Fruit fly (Drosophila melanogaster) whole organism, prepupa: ENCODE measurements around the gene alpha-Spec.

ENCODE experiments used
- Blimp-1 ChIP-seq: fragments of 200-800 bp; sonication (Bioruptor generic); optimal IDR thresholded peaks from 3 replicates; lab custom pipeline; 2017; ENCODE audit warnings: missing biosample characterization, missing genetic modification characterization, mild to moderate bottlenecking, moderate library complexity, missing genetic modification reagents
- CG10631 ChIP-seq: fragments of 200-800 bp; sonication (Bioruptor generic); optimal IDR thresholded peaks from 2 replicates; lab custom pipeline; 2016; ENCODE audit warnings: missing biosample characterization, missing genetic modification characterization
- CG10669 ChIP-seq: fragments of 200-800 bp; sonication (Bioruptor generic); optimal IDR thresholded peaks from 3 replicates; lab custom pipeline; 2018; ENCODE audit warnings: missing biosample characterization, mild to moderate bottlenecking, missing genetic modification characterization, moderate library complexity
- CG11294 ChIP-seq: fragments of 200-800 bp; sonication (Bioruptor generic); IDR thresholded peaks from 2 replicates; pipeline ENCODE4 v1.3.6; 2022; ENCODE audit warnings: missing biosample characterization, missing genetic modification characterization
- CG11762 ChIP-seq: fragments of 200-800 bp; sonication (Bioruptor generic); optimal IDR thresholded peaks from 3 replicates; lab custom pipeline; 2016; ENCODE audit warnings: missing biosample characterization, missing genetic modification characterization; ENCODE audit not compliant: insufficient read depth
- CG11902 ChIP-seq: fragments of 200-800 bp; sonication (Bioruptor generic); optimal IDR thresholded peaks from 3 replicates; lab custom pipeline; 2016; ENCODE audit warnings: missing biosample characterization, missing genetic modification characterization
- CG15336 ChIP-seq: fragments of 200-800 bp; sonication (Bioruptor generic); IDR thresholded peaks from 2 replicates; pipeline ENCODE4 v1.3.6; 2022; ENCODE audit warnings: missing biosample characterization, missing genetic modification characterization
- CG1621 ChIP-seq: fragments of 200-800 bp; sonication (Bioruptor generic); optimal IDR thresholded peaks from 3 replicates; lab custom pipeline; 2018; ENCODE audit warnings: missing biosample characterization, mild to moderate bottlenecking, missing genetic modification characterization
- CG3032 ChIP-seq: fragments of 200-800 bp; optimal IDR thresholded peaks from 2 replicates; lab custom pipeline; 2019; ENCODE audit warnings: missing biosample characterization, mild to moderate bottlenecking, missing genetic modification characterization, moderate library complexity
- CG31627 ChIP-seq: fragments of 200-800 bp; sonication (Bioruptor generic); optimal IDR thresholded peaks from 3 replicates; lab custom pipeline; 2016; ENCODE audit warnings: missing biosample characterization, missing genetic modification characterization
- CG32006 ChIP-seq: fragments of 200-800 bp; sonication (Bioruptor generic); optimal IDR thresholded peaks from 3 replicates; lab custom pipeline; 2017; ENCODE audit warnings: missing biosample characterization, mild to moderate bottlenecking, missing genetic modification characterization
- CG3919 ChIP-seq: fragments of 200-800 bp; sonication (Bioruptor generic); optimal IDR thresholded peaks from 3 replicates; lab custom pipeline; 2016; ENCODE audit warnings: missing biosample characterization, missing genetic modification characterization
- CG6163 ChIP-seq: fragments of 200-800 bp; sonication (Bioruptor generic); IDR thresholded peaks from 3 replicates; pipeline ENCODE4 v1.3.6; 2022; ENCODE audit warnings: missing biosample characterization, missing genetic modification characterization
- CG6792 ChIP-seq: fragments of 200-800 bp; sonication (Bioruptor generic); optimal IDR thresholded peaks from 3 replicates; lab custom pipeline; 2016; ENCODE audit warnings: missing biosample characterization, missing genetic modification characterization
- CG6854 ChIP-seq: fragments of 200-800 bp; sonication (Bioruptor generic); optimal IDR thresholded peaks from 2 replicates; lab custom pipeline; 2017; ENCODE audit warnings: missing biosample characterization, mild to moderate bottlenecking, missing genetic modification characterization
- CG8119 ChIP-seq: fragments of 200-800 bp; sonication (Bioruptor generic); IDR thresholded peaks from 3 replicates; pipeline ENCODE4 v1.3.6; 2022; ENCODE audit warnings: missing biosample characterization, missing genetic modification characterization
- CG8319 ChIP-seq: fragments of 200-800 bp; sonication (Bioruptor generic); optimal IDR thresholded peaks from 3 replicates; lab custom pipeline; 2016; ENCODE audit warnings: missing biosample characterization, missing genetic modification characterization
- CG8632 ChIP-seq: fragments of 200-800 bp; sonication (Bioruptor generic); optimal IDR thresholded peaks from 3 replicates; lab custom pipeline; 2016; ENCODE audit warnings: missing biosample characterization, missing genetic modification characterization
- CG9139 ChIP-seq: fragments of 200-800 bp; sonication (Bioruptor generic); optimal IDR thresholded peaks from 3 replicates; lab custom pipeline; 2017; ENCODE audit warnings: missing biosample characterization, mild to moderate bottlenecking, missing genetic modification characterization
- Eip75B ChIP-seq: fragments of 200-800 bp; sonication (Bioruptor generic); optimal IDR thresholded peaks from 3 replicates; lab custom pipeline; 2016; ENCODE audit warnings: missing biosample characterization, missing genetic modification characterization
- Eip93F ChIP-seq: fragments of 200-800 bp; sonication (Bioruptor generic); optimal IDR thresholded peaks from 2 replicates; lab custom pipeline; 2016; ENCODE audit warnings: missing biosample characterization, mild to moderate bottlenecking, missing genetic modification characterization
- Ets21C ChIP-seq: fragments of 200-800 bp; sonication (Bioruptor generic); optimal IDR thresholded peaks from 3 replicates; lab custom pipeline; 2016; ENCODE audit warnings: missing biosample characterization, missing genetic modification characterization
- Ets96B ChIP-seq: fragments of 200-800 bp; optimal IDR thresholded peaks from 2 replicates; lab custom pipeline; 2019; ENCODE audit warnings: missing biosample characterization, mild to moderate bottlenecking, missing genetic modification characterization, moderate library complexity
- Gug ChIP-seq: fragments of 200-800 bp; sonication (Bioruptor generic); IDR thresholded peaks from 2 replicates; pipeline ENCODE4 v1.3.6; 2022; ENCODE audit warnings: missing biosample characterization, missing genetic modification characterization
- Hr38 ChIP-seq: sonication (Bioruptor generic); optimal IDR thresholded peaks from 2 replicates; lab custom pipeline; 2016; ENCODE audit warnings: missing biosample characterization, missing genetic modification characterization
- Hr39 ChIP-seq: fragments of 200-800 bp; sonication (Bioruptor generic); optimal IDR thresholded peaks from 2 replicates; lab custom pipeline; 2016; ENCODE audit warnings: missing biosample characterization, missing genetic modification characterization
- Hr4 ChIP-seq: fragments of 200-800 bp; sonication (Bioruptor generic); optimal IDR thresholded peaks from 3 replicates; lab custom pipeline; 2016; ENCODE audit warnings: missing biosample characterization, missing genetic modification characterization
- Lpt ChIP-seq: fragments of 200-800 bp; sonication (Bioruptor generic); optimal IDR thresholded peaks from 3 replicates; lab custom pipeline; 2016; ENCODE audit warnings: missing biosample characterization, missing genetic modification characterization
- Met ChIP-seq: fragments of 200-800 bp; sonication (Bioruptor generic); optimal IDR thresholded peaks from 3 replicates; lab custom pipeline; 2016; ENCODE audit warnings: missing biosample characterization, missing genetic modification characterization
- OdsH ChIP-seq: fragments of 200-800 bp; sonication (Bioruptor generic); optimal IDR thresholded peaks from 3 replicates; lab custom pipeline; 2016; ENCODE audit warnings: missing biosample characterization, missing genetic modification characterization
- Smox ChIP-seq: fragments of 200-800 bp; sonication (Bioruptor generic); optimal IDR thresholded peaks from 3 replicates; lab custom pipeline; 2016; ENCODE audit warnings: missing biosample characterization, missing genetic modification characterization
- Sox15 ChIP-seq: fragments of 200-800 bp; sonication (Bioruptor generic); optimal IDR thresholded peaks from 3 replicates; lab custom pipeline; 2016; ENCODE audit warnings: missing biosample characterization, missing genetic modification characterization
- achi ChIP-seq: fragments of 200-800 bp; sonication (Bioruptor generic); optimal IDR thresholded peaks from 3 replicates; lab custom pipeline; 2016; ENCODE audit warnings: missing biosample characterization, missing genetic modification characterization
- acj6 ChIP-seq: fragments of 200-800 bp; sonication (Bioruptor generic); optimal IDR thresholded peaks from 3 replicates; lab custom pipeline; 2016; ENCODE audit warnings: missing biosample characterization, missing genetic modification characterization
- cyc ChIP-seq: fragments of 200-800 bp; sonication (Bioruptor generic); optimal IDR thresholded peaks from 3 replicates; lab custom pipeline; 2016; ENCODE audit warnings: missing biosample characterization, missing genetic modification characterization
- dac ChIP-seq: fragments of 200-800 bp; sonication (Bioruptor generic); optimal IDR thresholded peaks from 2 replicates; lab custom pipeline; 2017; ENCODE audit warnings: missing biosample characterization, mild to moderate bottlenecking, missing genetic modification characterization
- eg ChIP-seq: fragments of 200-800 bp; sonication (Bioruptor generic); IDR thresholded peaks from 3 replicates; pipeline ENCODE4 v1.3.6; 2022; ENCODE audit warnings: missing biosample characterization, missing genetic modification characterization
- esn ChIP-seq: fragments of 200-800 bp; sonication (Bioruptor generic); optimal IDR thresholded peaks from 2 replicates; lab custom pipeline; 2016; ENCODE audit warnings: missing biosample characterization, mild to moderate bottlenecking, missing genetic modification characterization, moderate library complexity
- fd59A ChIP-seq: fragments of 200-800 bp; sonication (Bioruptor generic); optimal IDR thresholded peaks from 2 replicates; lab custom pipeline; 2017; ENCODE audit warnings: missing biosample characterization, mild to moderate bottlenecking, missing genetic modification characterization, missing genetic modification reagents
- fd85E ChIP-seq: fragments of 200-800 bp; sonication (Bioruptor generic); optimal IDR thresholded peaks from 3 replicates; lab custom pipeline; 2016; ENCODE audit warnings: missing biosample characterization, missing genetic modification characterization
- fkh ChIP-seq: fragments of 200-800 bp; sonication (Bioruptor generic); optimal IDR thresholded peaks from 3 replicates; lab custom pipeline; 2017; ENCODE audit warnings: missing biosample characterization, mild to moderate bottlenecking, missing genetic modification characterization, moderate library complexity
- lz ChIP-seq: fragments of 200-800 bp; sonication (Bioruptor generic); optimal IDR thresholded peaks from 3 replicates; lab custom pipeline; 2016; ENCODE audit warnings: missing biosample characterization, missing genetic modification characterization
- net ChIP-seq: fragments of 200-800 bp; sonication (Bioruptor generic); optimal IDR thresholded peaks from 3 replicates; lab custom pipeline; 2016; ENCODE audit warnings: missing biosample characterization, missing genetic modification characterization
- pdm3 ChIP-seq: fragments of 200-800 bp; sonication (Bioruptor generic); optimal IDR thresholded peaks from 3 replicates; lab custom pipeline; 2016; ENCODE audit warnings: missing biosample characterization, missing genetic modification characterization
- salr ChIP-seq, 2 experiments: fragments of 200-800 bp; sonication (Bioruptor generic); optimal IDR thresholded peaks; 3 replicates each; lab custom pipeline; 2016 to 2018; ENCODE audit warnings: missing biosample characterization in 2 of 2, missing genetic modification characterization in 2 of 2, mild to moderate bottlenecking in 1 of 2
- spab ChIP-seq: fragments of 200-800 bp; sonication (Bioruptor generic); optimal IDR thresholded peaks from 2 replicates; lab custom pipeline; 2017; ENCODE audit warnings: missing biosample characterization, mild to moderate bottlenecking, missing genetic modification characterization, missing genetic modification reagents
- svp ChIP-seq: fragments of 200-800 bp; sonication (Bioruptor generic); peaks from one replicate; lab custom pipeline; 2016; ENCODE audit warnings: missing biosample characterization, missing genetic modification characterization
- topi ChIP-seq: fragments of 200-800 bp; sonication (Bioruptor generic); optimal IDR thresholded peaks from 3 replicates; lab custom pipeline; 2016; ENCODE audit warnings: missing biosample characterization, missing genetic modification characterization

alpha-Spec gene

dm6 chr3L:1741107-1741506 lies 54.0 kb downstream of the alpha-Spec start (continued):
- TF ChIP-seq Smox (peak; percentile 35), CG6854 (GFP tag; lab: Kevin White, UChicago) (no peak), eg (GFP tag; lab: Robert Waterston, UW) (no peak; the same call in 2 of the 3 replicates), CG3919 (GFP tag; lab: Kevin White, UChicago) (peak; percentile 15), CG10669 (GFP tag; lab: Kevin White, UChicago) (no peak), CG6792 (GFP tag; lab: Kevin White, UChicago) (peak; percentile 38), spab (GFP tag; lab: Kevin White, UChicago) (no peak), esn (GFP tag; lab: Kevin White, UChicago) (peak; percentile 41), CG10631 (peak; percentile 23), Ets21C (GFP tag; lab: Kevin White, UChicago) (no peak), fd85E (GFP tag; lab: Kevin White, UChicago) (no peak), pdm3 (GFP tag; lab: Kevin White, UChicago) (peak; percentile 26), Eip93F (no peak), dac (GFP tag; lab: Kevin White, UChicago) (peak; percentile 3), CG8632 (GFP tag; lab: Kevin White, UChicago) (no peak), CG1621 (no peak), cyc (GFP tag; lab: Kevin White, UChicago) (peak; percentile 25), CG15336 (GFP tag; lab: Robert Waterston, UW) (peak; percentile 40; the same call in 1 of the 2 replicates), Eip75B (peak; percentile 14), svp (GFP tag; lab: Kevin White, UChicago) (no peak), CG11902 (GFP tag; lab: Kevin White, UChicago) (no peak), Met (GFP tag; lab: Kevin White, UChicago) (peak; percentile 30), Hr38 (GFP tag; lab: Kevin White, UChicago) (no peak), acj6 (GFP tag; lab: Kevin White, UChicago) (peak; percentile 18), Blimp-1 (GFP tag; lab: Kevin White, UChicago) (no peak), Sox15 (GFP tag; lab: Kevin White, UChicago) (peak; percentile 15), CG11294 (GFP tag; lab: Robert Waterston, UW) (peak; percentile 45), Hr39 (GFP tag; lab: Kevin White, UChicago) (peak; percentile 48), CG32006 (peak; percentile 64), Lpt (GFP tag; lab: Kevin White, UChicago) (no peak), achi (peak; percentile 7), Ets96B (tag; lab: Kevin White, UChicago) (no peak), CG8119 (0 out of 3 replicates have a peak, but pooled peaks have one; percentile 18), Gug (no peak)
- TF ChIP-seq, all 60 proteins: peak for 31

dm6 chr3L:1740129-1740975 lies 54.8 kb downstream of the alpha-Spec start:
- TF ChIP-seq CG3032 (tag; lab: Kevin White, UChicago) (peak; percentile 27), CG9139 (GFP tag; lab: Kevin White, UChicago) (no peak), CG32006 (peak; percentile 63), lz (GFP tag; lab: Kevin White, UChicago) (peak; percentile 75), CG31627 (peak; percentile 79), net (GFP tag; lab: Kevin White, UChicago) (peak; percentile 53), Lpt (GFP tag; lab: Kevin White, UChicago) (peak; percentile 33), Smox (peak; percentile 63), CG10631 (peak; percentile 21), eg (GFP tag; lab: Robert Waterston, UW) (peak; percentile 78), OdsH (GFP tag; lab: Kevin White, UChicago) (peak; percentile 69), Met (GFP tag; lab: Kevin White, UChicago) (peak; percentile 65), CG6163 (GFP tag; lab: Robert Waterston, UW) (peak; percentile 70), salr (GFP tag; optimal IDR thresholded peaks at IDR 0.05; lab: Kevin White, UChicago) (peak in 1 of 2 experiments; percentile 28), Hr4 (peak; percentile 64), Ets21C (GFP tag; lab: Kevin White, UChicago) (peak; percentile 56), CG11762 (GFP tag; lab: Kevin White, UChicago) (no peak), fkh (peak; percentile 14), CG8319 (GFP tag; lab: Kevin White, UChicago) (peak; percentile 18), fd59A (GFP tag; lab: Kevin White, UChicago) (peak; percentile 40), Hr39 (GFP tag; lab: Kevin White, UChicago) (peak; percentile 80), Sox15 (GFP tag; lab: Kevin White, UChicago) (peak; percentile 57), fd85E (GFP tag; lab: Kevin White, UChicago) (no peak), acj6 (GFP tag; lab: Kevin White, UChicago) (peak; percentile 45), CG10669 (GFP tag; lab: Kevin White, UChicago) (no peak), dac (GFP tag; lab: Kevin White, UChicago) (no peak), topi (peak; percentile 36)
